Worm (Caenorhabditis elegans) whole organism, late embryonic: ENCODE measurements around the gene srx-24.
A peak's percentile ranks its signal among the peaks of the same experiment; 100 is the strongest.

Source experiments
- C38D4.7 ChIP-seq: fragments of 200-800 bp; sonication (Bioruptor generic); optimal IDR thresholded peaks from 2 replicates; lab custom pipeline; 2018; ENCODE audit warnings: mild to moderate bottlenecking, missing genetic modification characterization, moderate library complexity, missing compliant biosample characterization
- F13H6.1 ChIP-seq: sonication (generic microtip); optimal IDR thresholded peaks from 2 replicates; lab custom pipeline; 2016; ENCODE audit warnings: missing genetic modification characterization, missing compliant biosample characterization
- T23F11.4 ChIP-seq: fragments of 200-800 bp; sonication (Bioruptor generic); optimal IDR thresholded peaks from 2 replicates; lab custom pipeline; 2018; ENCODE audit warnings: mild to moderate bottlenecking, missing genetic modification characterization, missing compliant biosample characterization
- ceh-2 ChIP-seq: sonication (generic microtip); optimal IDR thresholded peaks from 2 replicates; lab custom pipeline; 2016; ENCODE audit warnings: missing genotype, missing genetic modification characterization, missing compliant biosample characterization
- ceh-22 ChIP-seq: sonication (generic microtip); optimal IDR thresholded peaks from 2 replicates; lab custom pipeline; 2017; ENCODE audit warnings: missing biosample characterization, missing genetic modification characterization
- ceh-24 ChIP-seq: sonication (generic microtip); optimal IDR thresholded peaks from 2 replicates; lab custom pipeline; 2016; ENCODE audit warnings: mild to moderate bottlenecking, missing genetic modification characterization, missing compliant biosample characterization
- ceh-30 ChIP-seq: fragments of 150-350 bp; optimal IDR thresholded peaks from 2 replicates; lab custom pipeline; 2014; ENCODE audit warnings: missing biosample characterization, missing genetic modification characterization
- ceh-31 ChIP-seq: sonication (generic microtip); optimal IDR thresholded peaks from 2 replicates; lab custom pipeline; 2016; ENCODE audit warnings: missing genetic modification characterization, missing compliant biosample characterization
- ceh-45 ChIP-seq: fragments of 200-800 bp; sonication (Bioruptor generic); IDR thresholded peaks from 2 replicates; pipeline ENCODE4 v1.3.6; 2022; ENCODE audit warnings: missing genetic modification reagents, missing genetic modification characterization, missing compliant biosample characterization
- ceh-48 ChIP-seq: sonication (generic microtip); optimal IDR thresholded peaks from 2 replicates; lab custom pipeline; 2016; ENCODE audit warnings: missing genetic modification characterization, inconsistent platforms, missing compliant biosample characterization
- ceh-6 ChIP-seq: fragments of 200-800 bp; sonication (Bioruptor generic); optimal IDR thresholded peaks from 2 replicates; lab custom pipeline; 2018; ENCODE audit warnings: mild to moderate bottlenecking, missing genetic modification characterization, missing compliant biosample characterization
- dmd-4 ChIP-seq: sonication (generic microtip); optimal IDR thresholded peaks from 2 replicates; lab custom pipeline; 2016; ENCODE audit warnings: borderline replicate concordance, missing genetic modification characterization, missing compliant biosample characterization
- elt-2 ChIP-seq: sonication (generic microtip); optimal IDR thresholded peaks from 2 replicates; lab custom pipeline; 2016; ENCODE audit warnings: missing genetic modification reagents, missing genetic modification characterization, missing compliant biosample characterization
- ets-4 ChIP-seq: sonication (generic microtip); optimal IDR thresholded peaks from 2 replicates; lab custom pipeline; 2016; ENCODE audit warnings: missing genetic modification characterization, missing compliant biosample characterization
- eyg-1 ChIP-seq: sonication (generic microtip); optimal IDR thresholded peaks from 2 replicates; lab custom pipeline; 2016; ENCODE audit warnings: missing genotype, missing genetic modification characterization, missing compliant biosample characterization
- fax-1 ChIP-seq: sonication (generic microtip); optimal IDR thresholded peaks from 2 replicates; lab custom pipeline; 2016; ENCODE audit warnings: missing genotype, missing genetic modification characterization, missing compliant biosample characterization
- gmeb-2 ChIP-seq: sonication (generic microtip); optimal IDR thresholded peaks from 2 replicates; lab custom pipeline; 2016; ENCODE audit warnings: missing genetic modification characterization, inconsistent platforms, missing compliant biosample characterization
- lin-11 ChIP-seq: fragments of 200-800 bp; sonication (Bioruptor generic); optimal IDR thresholded peaks from 2 replicates; lab custom pipeline; 2018; ENCODE audit warnings: mild to moderate bottlenecking, missing genetic modification characterization, missing compliant biosample characterization
- npax-4 ChIP-seq: sonication (generic microtip); optimal IDR thresholded peaks from 2 replicates; lab custom pipeline; 2016; ENCODE audit warnings: missing genetic modification characterization, missing compliant biosample characterization
- odd-2 ChIP-seq: sonication (generic microtip); optimal IDR thresholded peaks from 2 replicates; lab custom pipeline; 2017; ENCODE audit warnings: antibody characterized with exemption, mild to moderate bottlenecking, missing genetic modification characterization, missing compliant biosample characterization
- pqm-1 ChIP-seq: sonication (generic microtip); optimal IDR thresholded peaks from 2 replicates; lab custom pipeline; 2016; ENCODE audit warnings: missing genetic modification characterization, missing compliant biosample characterization
- pros-1 ChIP-seq: fragments of 150-350 bp; optimal IDR thresholded peaks from 2 replicates; lab custom pipeline; 2014; ENCODE audit warnings: missing biosample characterization, missing genetic modification reagents, missing genetic modification characterization
- ref-2 ChIP-seq: sonication (generic microtip); optimal IDR thresholded peaks from 2 replicates; lab custom pipeline; 2016; ENCODE audit warnings: missing genetic modification characterization, missing compliant biosample characterization
- rnt-1 ChIP-seq: sonication (generic microtip); optimal IDR thresholded peaks from 2 replicates; lab custom pipeline; 2016; ENCODE audit warnings: missing genetic modification characterization, missing compliant biosample characterization
- sox-4 ChIP-seq: sonication (generic microtip); optimal IDR thresholded peaks from 2 replicates; lab custom pipeline; 2017; ENCODE audit warnings: mild to moderate bottlenecking, missing genetic modification characterization, inconsistent platforms, missing compliant biosample characterization
- syd-9 ChIP-seq: sonication (generic microtip); optimal IDR thresholded peaks from 2 replicates; lab custom pipeline; 2016; ENCODE audit warnings: mild to moderate bottlenecking, missing genetic modification characterization, moderate library complexity, missing compliant biosample characterization
- tbx-7 ChIP-seq: sonication (generic microtip); optimal IDR thresholded peaks from 2 replicates; lab custom pipeline; 2016; ENCODE audit warnings: missing genotype, missing genetic modification characterization, missing compliant biosample characterization
- ttx-3 ChIP-seq: sonication (generic microtip); optimal IDR thresholded peaks from 2 replicates; lab custom pipeline; 2016; ENCODE audit warnings: missing genetic modification reagents, missing genetic modification characterization, missing compliant biosample characterization
- unc-3 ChIP-seq, 2 experiments: fragments of 200-800 bp in 1 of 2; sonication (Bioruptor generic) in 1 of 2; sonication (generic microtip) in 1 of 2; conservative IDR thresholded peaks in 1 of 2; optimal IDR thresholded peaks in 1 of 2; 2 replicates each; pipeline versions ENCODE4 v1.3.6 to Lab custom; 2016 to 2022; ENCODE audit warnings: missing compliant biosample characterization in 2 of 2, missing genetic modification characterization in 2 of 2, missing genetic modification reagents in 1 of 2
- unc-42 ChIP-seq: sonication (generic microtip); optimal IDR thresholded peaks from 2 replicates; lab custom pipeline; 2016; ENCODE audit warnings: missing genotype, missing genetic modification characterization, missing compliant biosample characterization
- unc-55 ChIP-seq: sonication (generic microtip); optimal IDR thresholded peaks from 2 replicates; lab custom pipeline; 2017; ENCODE audit warnings: missing biosample characterization, missing genetic modification reagents, missing genetic modification characterization

srx-24 gene

DNA sequence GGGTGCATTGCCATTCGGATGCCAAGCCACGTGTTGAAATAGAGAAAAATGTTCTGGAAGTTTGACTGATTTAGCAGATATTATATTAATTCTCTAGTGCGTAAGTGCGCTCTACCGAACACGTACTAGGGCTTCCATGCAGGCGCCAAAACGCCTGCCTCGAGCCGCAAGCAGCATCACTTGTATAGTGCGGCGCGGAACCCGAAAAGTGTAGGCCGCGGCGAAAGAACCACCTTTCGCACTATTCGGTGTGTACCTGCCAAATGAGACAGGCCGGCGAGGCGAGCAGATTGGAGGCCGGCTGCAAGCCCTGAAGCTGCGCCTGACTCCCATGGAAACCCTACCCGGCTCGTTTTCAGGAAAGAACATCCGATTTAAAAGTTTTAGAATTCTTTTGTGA is 10.3 kb downstream of the srx-24 start:
- no peak for TF ChIP-seq gmeb-2 (tag; lab: Kevin White, UChicago)
- no peak for TF ChIP-seq ets-4 (tag; lab: Kevin White, UChicago)
- TF ChIP-seq pros-1 (tag; lab: Kevin White, UChicago) = no peak
- no peak for TF ChIP-seq ceh-48 (tag; lab: Kevin White, UChicago)
- TF ChIP-seq ttx-3 (tag; lab: Kevin White, UChicago) = no peak
- TF ChIP-seq tbx-7 (tag; lab: Kevin White, UChicago) = no peak
- TF ChIP-seq ceh-22 (tag; lab: Kevin White, UChicago) = no peak
- TF ChIP-seq dmd-4 = no peak
- no peak for TF ChIP-seq ceh-6 (GFP tag; lab: Kevin White, UChicago)
- TF ChIP-seq lin-11 = no peak

DNA sequence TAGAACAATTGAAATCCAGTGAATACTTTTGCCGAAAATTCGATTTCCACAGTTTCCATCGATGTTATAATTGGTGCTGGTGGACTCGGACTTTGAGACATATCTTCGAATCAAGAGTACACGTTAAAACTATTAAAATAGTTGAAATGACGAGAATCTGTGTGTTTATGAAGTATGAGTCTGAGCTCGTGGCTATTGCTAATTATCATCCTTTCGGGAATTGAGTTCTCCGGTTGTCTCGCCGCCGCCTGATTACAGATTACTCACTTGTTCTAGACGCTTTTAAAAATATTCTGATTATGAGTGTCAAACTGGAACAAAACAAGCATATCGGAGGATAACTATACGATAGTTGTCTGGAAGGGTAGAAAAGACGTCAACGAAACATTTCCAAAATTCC is 11.7 kb downstream of the srx-24 start, which contains the start of gene srg-56:
Gene srg-56, minus strand, starts transcription at position 101 of the 400 bp plus-strand sequence.
- TF ChIP-seq unc-55 (GFP tag; lab: Kevin White, UChicago) (no peak), ceh-24 (tag; lab: Kevin White, UChicago) (no peak)

DNA sequence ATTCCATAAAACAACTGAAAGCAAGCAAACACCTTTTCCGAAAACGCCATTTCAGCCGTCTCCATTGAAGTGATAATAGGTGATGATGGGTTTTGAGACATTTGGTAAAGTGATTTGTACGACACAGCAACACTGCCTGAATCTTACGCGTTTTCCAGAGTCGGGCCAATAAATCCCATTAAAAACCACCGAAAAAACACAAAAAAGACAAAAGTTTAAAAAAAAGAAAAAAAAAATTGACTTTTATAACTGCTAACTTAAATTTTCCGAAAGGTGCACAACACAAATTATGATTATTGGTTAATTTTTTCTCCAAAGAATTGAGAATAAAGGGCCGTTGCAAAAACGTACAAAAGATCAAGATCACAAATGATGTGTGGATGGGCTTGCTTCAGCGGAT is 15.5 kb downstream of the srx-24 start, which contains the start of gene srg-57:
Gene srg-57, minus strand, starts transcription at position 101 of the 400 bp plus-strand sequence.
- no peak for TF ChIP-seq ceh-45 (GFP tag; lab: Robert Waterston, UW)
- TF ChIP-seq unc-42 (tag; lab: Kevin White, UChicago) = no peak
- TF ChIP-seq ttx-3 (tag; lab: Kevin White, UChicago) = no peak
- no peak for TF ChIP-seq rnt-1 (tag; lab: Kevin White, UChicago)
- no peak for TF ChIP-seq sox-4 (tag; lab: Kevin White, UChicago)
- TF ChIP-seq ceh-22 (tag; lab: Kevin White, UChicago) = no peak
- TF ChIP-seq ref-2 (tag; lab: Kevin White, UChicago) = no peak
- no peak for TF ChIP-seq ceh-48 (tag; lab: Kevin White, UChicago)
- no peak for TF ChIP-seq npax-4 (tag; lab: Kevin White, UChicago)
- no peak for TF ChIP-seq fax-1 (tag; lab: Kevin White, UChicago)
- TF ChIP-seq ceh-6 (GFP tag; lab: Kevin White, UChicago) = no peak
- TF ChIP-seq T23F11.4 (GFP tag; lab: Kevin White, UChicago) = no peak
- no peak for TF ChIP-seq C38D4.7 (GFP tag; lab: Kevin White, UChicago)
- TF ChIP-seq eyg-1 (tag; lab: Kevin White, UChicago) = no peak
- TF ChIP-seq odd-2 = no peak

DNA sequence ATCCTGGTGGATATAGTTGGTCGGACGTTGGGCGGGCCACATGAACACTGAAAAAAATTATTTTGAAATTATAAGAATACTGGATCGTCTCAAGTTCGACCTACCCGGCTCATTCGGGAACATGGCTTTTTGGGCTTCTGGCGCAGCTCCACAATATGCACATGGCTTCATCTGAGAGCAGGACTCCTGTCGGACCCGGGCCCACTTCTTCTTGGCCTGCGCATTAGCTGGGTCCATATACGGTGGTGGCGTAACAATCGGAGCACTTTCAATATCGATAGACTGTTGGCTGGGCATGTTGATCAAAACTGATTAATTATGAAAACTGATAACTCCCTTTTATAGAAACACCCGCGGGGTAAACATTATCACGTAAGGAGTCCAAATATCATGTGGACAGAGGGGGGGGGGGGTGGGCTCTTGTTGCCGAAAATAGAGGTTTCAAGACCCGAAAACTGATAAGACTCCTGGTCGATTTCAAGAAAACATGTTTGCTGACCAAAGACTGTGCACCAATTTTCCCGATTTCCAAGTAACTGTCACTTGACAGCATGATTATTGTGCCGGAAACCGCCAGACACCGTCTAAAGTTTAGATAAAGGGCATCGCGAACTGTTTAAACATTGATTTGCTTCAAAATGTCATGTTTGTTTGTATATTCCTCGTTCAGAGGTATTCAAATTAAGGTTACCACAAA is 19.0 kb downstream of the srx-24 start, which contains the start of gene dod-3:
Gene dod-3, minus strand, starts transcription at position 315 of the 697 bp plus-strand sequence.
- TF ChIP-seq elt-2 (tag; lab: Kevin White, UChicago) (peak; percentile 78), odd-2 (no peak)
- TF ChIP-seq, all 69 proteins: peak for 1

DNA sequence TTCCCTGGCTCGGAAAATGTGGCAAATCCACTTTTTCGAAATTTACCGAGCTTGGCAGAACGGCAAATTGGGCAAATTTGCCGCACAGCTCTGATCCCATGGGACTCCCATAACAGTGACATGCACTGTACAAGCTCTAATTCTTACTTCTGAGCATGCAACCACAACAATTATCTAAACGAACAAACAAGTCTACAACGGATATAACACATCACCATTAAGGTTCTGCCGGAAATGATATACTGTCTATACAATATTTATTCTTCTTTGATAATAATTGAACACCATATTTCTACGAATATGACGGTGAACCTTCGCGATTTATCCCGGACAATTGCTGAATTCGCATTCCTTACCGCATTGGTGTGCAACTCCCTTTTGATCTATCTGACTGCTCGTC is 21.7 kb downstream of the srx-24 start, which contains the start of gene str-33:
Gene str-33, plus strand, starts transcription at position 301 of the 400 bp plus-strand sequence.
- TF ChIP-seq ceh-2 = no peak
- TF ChIP-seq syd-9 = no peak
- TF ChIP-seq ceh-30 (tag; lab: Kevin White, UChicago) = no peak
- TF ChIP-seq ceh-48 (tag; lab: Kevin White, UChicago) = no peak
- TF ChIP-seq pqm-1 = no peak
- no peak for TF ChIP-seq F13H6.1 (tag; lab: Kevin White, UChicago)
- no peak for TF ChIP-seq C38D4.7 (GFP tag; lab: Kevin White, UChicago)
- TF ChIP-seq eyg-1 (tag; lab: Kevin White, UChicago) = no peak
- TF ChIP-seq tbx-7 (tag; lab: Kevin White, UChicago) = no peak
- TF ChIP-seq ceh-31 (tag; lab: Kevin White, UChicago) = no peak
- no peak for TF ChIP-seq unc-3 (GFP tag; conservative IDR thresholded peaks at IDR 0.05; lab: Robert Waterston, UW)
- TF ChIP-seq unc-3 (tag; optimal IDR thresholded peaks at IDR 0.05; lab: Kevin White, UChicago) = no peak
- no peak for TF ChIP-seq npax-4 (tag; lab: Kevin White, UChicago)
